Worm (Caenorhabditis elegans): ENCODE measurements around the gene srd-17.

- TF ChIP-seq mep-1 (tag; optimal IDR thresholded peaks at IDR 0.05), result no peak
- no peak for TF ChIP-seq tbx-8 (GFP tag; optimal IDR thresholded peaks at IDR 0.05)
- TF ChIP-seq blmp-1 (tag; optimal IDR thresholded peaks at IDR 0.05), result no peak
- no peak for TF ChIP-seq nhr-237 (tag; optimal IDR thresholded peaks at IDR 0.05)
- no peak for TF ChIP-seq nhr-28 (tag; optimal IDR thresholded peaks at IDR 0.05)
- TF ChIP-seq elt-3 (tag; optimal IDR thresholded peaks at IDR 0.05), result no peak
- no peak for TF ChIP-seq lin-13 (tag; optimal IDR thresholded peaks at IDR 0.05)
- TF ChIP-seq elt-1 (tag; optimal IDR thresholded peaks at IDR 0.05; ENCODE audit: borderline replicate concordance, insufficient read depth), result no peak
- no peak for TF ChIP-seq hlh-1 (tag; optimal IDR thresholded peaks at IDR 0.05)
- TF ChIP-seq ces-1 (GFP tag; optimal IDR thresholded peaks at IDR 0.05), result peak; percentile 68
- TF ChIP-seq sptf-1 (tag; optimal IDR thresholded peaks at IDR 0.05), result no peak
Observed at ce11 chrV:13409089-13409488, 23.4 kb downstream of the srd-17 start.
